Worm (Caenorhabditis elegans): ENCODE results near the gene R02F11.12.
A peak's percentile ranks its signal among the peaks of the same experiment; 100 is the strongest.

Gene R02F11.12

DNA sequence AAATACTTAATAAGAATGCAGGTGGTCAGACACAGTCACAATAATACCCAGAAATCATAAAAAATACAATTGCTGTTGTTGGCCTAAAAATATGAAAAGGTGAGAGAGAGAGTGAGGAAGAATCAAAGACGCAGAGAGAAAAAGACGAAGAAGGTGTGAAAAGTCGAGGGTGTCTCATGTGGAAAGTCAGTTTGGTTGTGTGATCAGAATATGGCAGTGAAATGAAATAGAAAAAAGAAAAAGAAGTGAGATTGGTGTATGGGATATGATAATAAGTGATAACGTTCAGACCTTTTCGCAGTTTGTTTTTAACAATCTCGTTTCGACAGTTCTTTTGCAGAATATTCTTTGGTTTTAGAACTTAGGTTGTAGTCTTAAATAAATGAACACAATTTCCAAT lies 16.4 kb downstream of the R02F11.12 start:
- TF ChIP-seq mxl-3 (GFP tag; optimal IDR thresholded peaks at IDR 0.05) = peak; percentile 9
- TF ChIP-seq hlh-30 (tag; optimal IDR thresholded peaks at IDR 0.05; ENCODE audit: insufficient read depth) = peak; percentile 50
- peak; percentile 67 for TF ChIP-seq nhr-28 (tag; optimal IDR thresholded peaks at IDR 0.05)
- no peak for TF ChIP-seq unc-62 (GFP tag; optimal IDR thresholded peaks at IDR 0.05 in 1 of 2)
- TF ChIP-seq unc-62 (tag; optimal IDR thresholded peaks at IDR 0.05) = no peak
- TF ChIP-seq R02D3.7 (tag; optimal IDR thresholded peaks at IDR 0.05) = no peak

DNA sequence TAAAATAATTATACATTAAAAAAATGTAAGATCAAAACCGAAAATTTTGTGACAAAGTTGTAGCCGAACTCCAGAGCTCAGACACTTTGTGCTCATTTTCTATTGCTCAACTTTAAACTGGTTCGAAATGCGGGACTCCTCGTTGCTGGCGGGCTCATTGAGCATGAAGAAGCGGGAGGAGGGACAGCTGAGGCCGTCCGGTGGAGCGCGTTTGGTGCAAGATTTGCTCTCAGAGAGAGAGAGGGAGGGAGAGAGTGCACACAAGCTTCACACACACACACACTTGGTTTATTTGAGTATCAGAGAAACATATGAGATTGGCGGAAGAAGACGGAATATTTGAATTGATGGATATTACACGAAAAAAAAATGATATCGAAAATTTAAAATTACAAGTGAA lies 20.2 kb downstream of the R02F11.12 start:
- TF ChIP-seq fos-1 (tag; optimal IDR thresholded peaks at IDR 0.05) (no peak), ceh-32 (tag; optimal IDR thresholded peaks at IDR 0.05; ENCODE audit: poor library complexity) (no peak), madf-9 (GFP tag; conservative IDR thresholded peaks at IDR 0.05) (no peak), Y5F2A.4 (GFP tag; optimal IDR thresholded peaks at IDR 0.05) (no peak), R02D3.7 (tag; optimal IDR thresholded peaks at IDR 0.05) (no peak), nhr-102 (tag; optimal IDR thresholded peaks at IDR 0.05) (no peak), zip-11 (GFP tag; IDR thresholded peaks at IDR 0.05) (no peak), aha-1 (tag) (peak; percentile 99), unc-130 (GFP tag; optimal IDR thresholded peaks at IDR 0.05) (no peak), ama-1 (optimal IDR thresholded peaks at IDR 0.05) (no peak), nhr-41 (GFP tag; IDR thresholded peaks at IDR 0.05) (no peak), rbr-2 (tag; optimal IDR thresholded peaks at IDR 0.05) (peak; percentile 54), T26A8.4 (GFP tag; IDR thresholded peaks at IDR 0.05) (no peak), saeg-2 (GFP tag; IDR thresholded peaks at IDR 0.05) (no peak), lin-13 (GFP tag; optimal IDR thresholded peaks at IDR 0.05) (no peak), pqm-1 (tag; optimal IDR thresholded peaks at IDR 0.05) (no peak), F26F4.8 (GFP tag; conservative IDR thresholded peaks at IDR 0.05) (no peak), ceh-44 (GFP tag; IDR thresholded peaks at IDR 0.05) (no peak), Y105C5A.15 (GFP tag; IDR thresholded peaks at IDR 0.05) (no peak), ZK546.5 (tag; optimal IDR thresholded peaks at IDR 0.05) (no peak), ceh-62 (tag; optimal IDR thresholded peaks at IDR 0.05) (no peak), lsy-2 (tag; optimal IDR thresholded peaks at IDR 0.05) (peak in 1 of 2 experiments; percentile 20), lir-3 (tag; optimal IDR thresholded peaks at IDR 0.05) (no peak), T20F7.1 (GFP tag; optimal IDR thresholded peaks at IDR 0.05) (no peak), dmd-9 (GFP tag; IDR thresholded peaks at IDR 0.05) (no peak), nhr-11 (tag; optimal IDR thresholded peaks at IDR 0.05) (peak; percentile 7), vab-7 (GFP tag; IDR thresholded peaks at IDR 0.05) (no peak), nhr-77 (tag; optimal IDR thresholded peaks at IDR 0.05) (no peak), unc-39 (tag; optimal IDR thresholded peaks at IDR 0.05) (no peak), aly-2 (tag; optimal IDR thresholded peaks at IDR 0.05) (no peak), dpl-1 (GFP tag; optimal IDR thresholded peaks at IDR 0.05) (peak; percentile 31), snpc-1.2 (GFP tag; IDR thresholded peaks at IDR 0.05) (no peak), mep-1 (tag; optimal IDR thresholded peaks at IDR 0.05) (peak; percentile 43), nhr-6 (tag; optimal IDR thresholded peaks at IDR 0.05) (no peak), ZK337.2 (GFP tag; IDR thresholded peaks at IDR 0.05) (no peak), D1046.2 (GFP tag; IDR thresholded peaks at IDR 0.05) (no peak), zip-2 (tag; optimal IDR thresholded peaks at IDR 0.05) (no peak), lin-1 (GFP tag; IDR thresholded peaks at IDR 0.05) (no peak), Y75B8A.6 (GFP tag; IDR thresholded peaks at IDR 0.05) (no peak), hif-1 (tag; optimal IDR thresholded peaks at IDR 0.05) (peak in 1 of 2 experiments; percentile 4), ces-1 (GFP tag; optimal IDR thresholded peaks at IDR 0.05) (no peak), zfp-3 (GFP tag; conservative IDR thresholded peaks at IDR 0.05) (no peak), nhr-237 (tag; optimal IDR thresholded peaks at IDR 0.05) (no peak), tag-97 (GFP tag; IDR thresholded peaks at IDR 0.05) (no peak), zag-1 (tag; optimal IDR thresholded peaks at IDR 0.05) (no peak), ceh-28 (tag; optimal IDR thresholded peaks at IDR 0.05) (no peak), lin-38 (GFP tag; IDR thresholded peaks at IDR 0.05) (peak; percentile 60), daf-19 (GFP tag; conservative IDR thresholded peaks at IDR 0.05) (no peak)

All from whole organism, L4 larva.